Worm (Caenorhabditis elegans): ENCODE data around the gene T21D12.11.

T21D12.11 gene

ce11 chrIV:266148-266547 lies 3.1 kb upstream of the T21D12.11 start, which contains the start of gene T21D12.12:
Gene T21D12.12 (plus strand): TSS chrIV:266448.
- TF ChIP-seq ama-1 (optimal IDR thresholded peaks at IDR 0.05): no peak
- TF ChIP-seq ceh-48 (tag; optimal IDR thresholded peaks at IDR 0.05): no peak
- TF ChIP-seq gmeb-2 (tag; optimal IDR thresholded peaks at IDR 0.05): no peak
- no peak for TF ChIP-seq fkh-6 (tag; optimal IDR thresholded peaks at IDR 0.05)
- no peak for TF ChIP-seq K02D7.2 (tag; optimal IDR thresholded peaks at IDR 0.05)
- TF ChIP-seq che-1 (tag; optimal IDR thresholded peaks at IDR 0.05): no peak
- no peak for TF ChIP-seq tbx-7 (tag; optimal IDR thresholded peaks at IDR 0.05)
- TF ChIP-seq ceh-22 (tag; optimal IDR thresholded peaks at IDR 0.05): no peak
- no peak for TF ChIP-seq unc-86 (tag; optimal IDR thresholded peaks at IDR 0.05)
- TF ChIP-seq zip-5 (tag; optimal IDR thresholded peaks at IDR 0.05): no peak
- no peak for TF ChIP-seq ets-4 (tag; optimal IDR thresholded peaks at IDR 0.05)
- TF ChIP-seq C08G9.2 (tag; optimal IDR thresholded peaks at IDR 0.05): no peak
- no peak for TF ChIP-seq lim-6 (tag; optimal IDR thresholded peaks at IDR 0.05)

ce11 chrIV:273299-273698 lies 4.1 kb downstream of the T21D12.11 start, which contains the start of gene srh-282:
Gene srh-282 (minus strand): TSS chrIV:273399.
- TF ChIP-seq elt-2 (tag; optimal IDR thresholded peaks at IDR 0.05) (no peak), sox-2 (GFP tag; IDR thresholded peaks at IDR 0.05) (no peak), dve-1 (tag; optimal IDR thresholded peaks at IDR 0.05) (no peak), hlh-13 (GFP tag; optimal IDR thresholded peaks at IDR 0.05) (no peak), ceh-6 (GFP tag; optimal IDR thresholded peaks at IDR 0.05) (no peak)

ce11 chrIV:274185-274584 lies 5.0 kb downstream of the T21D12.11 start, which contains the start of gene sma-10:
Gene sma-10 (plus strand): TSS chrIV:274420.
- TF ChIP-seq elt-2 (tag; optimal IDR thresholded peaks at IDR 0.05) (peak; percentile 63), tbx-2 (tag; optimal IDR thresholded peaks at IDR 0.05) (no peak), dve-1 (tag; optimal IDR thresholded peaks at IDR 0.05) (peak; percentile 13)

ce11 chrIV:275146-275545 lies 5.9 kb downstream of the T21D12.11 start:
- no peak for TF ChIP-seq npax-4 (tag; optimal IDR thresholded peaks at IDR 0.05)
- TF ChIP-seq elt-2 (tag; optimal IDR thresholded peaks at IDR 0.05): no peak
- no peak for TF ChIP-seq nhr-11 (tag; optimal IDR thresholded peaks at IDR 0.05)
- no peak for TF ChIP-seq ets-4 (tag; optimal IDR thresholded peaks at IDR 0.05)
- TF ChIP-seq sox-2 (GFP tag; IDR thresholded peaks at IDR 0.05): no peak
- no peak for TF ChIP-seq fkh-10 (GFP tag; optimal IDR thresholded peaks at IDR 0.05)
- no peak for TF ChIP-seq T23F11.4 (GFP tag; optimal IDR thresholded peaks at IDR 0.05)
- no peak for TF ChIP-seq nfya-1 (tag; optimal IDR thresholded peaks at IDR 0.05)
- no peak for TF ChIP-seq rnt-1 (tag; optimal IDR thresholded peaks at IDR 0.05)

- TF ChIP-seq nhr-11 (tag; optimal IDR thresholded peaks at IDR 0.05) (no peak), pha-4 (tag; optimal IDR thresholded peaks at IDR 0.05) (no peak), tbx-2 (tag; optimal IDR thresholded peaks at IDR 0.05) (no peak), ceh-19 (GFP tag; optimal IDR thresholded peaks at IDR 0.05) (no peak), C38D4.7 (GFP tag; optimal IDR thresholded peaks at IDR 0.05) (no peak), ceh-22 (tag; optimal IDR thresholded peaks at IDR 0.05) (no peak), nfya-1 (tag; optimal IDR thresholded peaks at IDR 0.05) (no peak), unc-3 (GFP tag; conservative IDR thresholded peaks at IDR 0.05) (no peak), unc-3 (tag; optimal IDR thresholded peaks at IDR 0.05) (no peak), syd-9 (tag; optimal IDR thresholded peaks at IDR 0.05) (no peak), ref-2 (tag; optimal IDR thresholded peaks at IDR 0.05) (no peak), hlh-8 (tag; optimal IDR thresholded peaks at IDR 0.05) (no peak), ceh-6 (GFP tag; optimal IDR thresholded peaks at IDR 0.05) (no peak), fkh-6 (tag; optimal IDR thresholded peaks at IDR 0.05) (no peak), hlh-13 (GFP tag; optimal IDR thresholded peaks at IDR 0.05) (no peak), unc-55 (GFP tag; optimal IDR thresholded peaks at IDR 0.05) (no peak), ceh-2 (tag; optimal IDR thresholded peaks at IDR 0.05) (no peak)
Measured at ce11 chrIV:278284-278683, 9.1 kb downstream of the T21D12.11 start.
